Fruit fly (Drosophila melanogaster) whole organism, adult: Measurements from ENCODE around the gene CG5346.

Experiments
- CG11617 ChIP-seq: fragments of 200-800 bp; sonication (Bioruptor generic); optimal IDR thresholded peaks from 2 replicates; lab custom pipeline; 2017; ENCODE audit warnings: mild to moderate bottlenecking, missing biosample characterization, missing genetic modification reagents, missing genetic modification characterization
- CG12768 ChIP-seq: fragments of 200-800 bp; sonication (Bioruptor generic); optimal IDR thresholded peaks from 2 replicates; lab custom pipeline; 2017; ENCODE audit warnings: missing biosample characterization, missing genetic modification characterization, mild to moderate bottlenecking, moderate library complexity, missing genetic modification reagents
- CG14711 ChIP-seq: fragments of 200-800 bp; sonication (Bioruptor generic); optimal IDR thresholded peaks from 2 replicates; lab custom pipeline; 2018; ENCODE audit warnings: missing biosample characterization, mild to moderate bottlenecking, missing genetic modification characterization, moderate library complexity
- CG1620 ChIP-seq: fragments of 200-800 bp; sonication (Bioruptor generic); optimal IDR thresholded peaks from 2 replicates; lab custom pipeline; 2016; ENCODE audit warnings: missing biosample characterization, missing genetic modification characterization
- CG33017 ChIP-seq: fragments of 200-800 bp; sonication (Bioruptor generic); optimal IDR thresholded peaks from 2 replicates; lab custom pipeline; 2018; ENCODE audit warnings: missing biosample characterization, mild to moderate bottlenecking, missing genetic modification characterization, moderate library complexity
- CG5204 ChIP-seq: fragments of 200-800 bp; sonication (Bioruptor generic); optimal IDR thresholded peaks from 2 replicates; lab custom pipeline; 2016; ENCODE audit warnings: missing biosample characterization, missing genetic modification characterization
- CG7045 ChIP-seq: fragments of 200-800 bp; sonication (Bioruptor generic); optimal IDR thresholded peaks from 2 replicates; lab custom pipeline; 2017; ENCODE audit warnings: missing biosample characterization, mild to moderate bottlenecking, missing genetic modification characterization
- CG7101 ChIP-seq: fragments of 200-800 bp; sonication (Bioruptor generic); optimal IDR thresholded peaks from 2 replicates; lab custom pipeline; 2018; ENCODE audit warnings: missing biosample characterization, mild to moderate bottlenecking, missing genetic modification characterization, moderate library complexity
- Clk ChIP-seq: fragments of 200-800 bp; sonication (Bioruptor generic); optimal IDR thresholded peaks from 2 replicates; lab custom pipeline; 2017; ENCODE audit warnings: missing biosample characterization, missing genetic modification characterization
- Crg-1 ChIP-seq: fragments of 200-800 bp; sonication (Bioruptor generic); optimal IDR thresholded peaks from 2 replicates; lab custom pipeline; 2016; ENCODE audit warnings: missing biosample characterization, missing genetic modification characterization
- Hr96 ChIP-seq: fragments of 200-800 bp; sonication (Bioruptor generic); optimal IDR thresholded peaks from 2 replicates; lab custom pipeline; 2016; ENCODE audit warnings: missing biosample characterization, missing genetic modification characterization
- Mnt ChIP-seq: fragments of 200-800 bp; sonication (Bioruptor generic); optimal IDR thresholded peaks from 2 replicates; lab custom pipeline; 2016; ENCODE audit warnings: missing biosample characterization, mild to moderate bottlenecking, missing genetic modification characterization
- bab1 ChIP-seq: fragments of 200-800 bp; sonication (Bioruptor generic); optimal IDR thresholded peaks from 3 replicates; lab custom pipeline; 2019; ENCODE audit warnings: missing biosample characterization, mild to moderate bottlenecking, missing genetic modification characterization, moderate library complexity
- cic ChIP-seq: fragments of 200-800 bp; sonication (Bioruptor generic); optimal IDR thresholded peaks from 2 replicates; lab custom pipeline; 2017; ENCODE audit warnings: missing biosample characterization, mild to moderate bottlenecking, missing genetic modification characterization, moderate library complexity
- cnc ChIP-seq, 2 experiments: fragments of >200 bp; optimal IDR thresholded peaks; 2 replicates each; lab custom pipeline; 2017
- kay ChIP-seq: fragments of 200-800 bp; sonication (Bioruptor generic); peaks from one replicate; lab custom pipeline; 2016; ENCODE audit warnings: missing biosample characterization, missing genetic modification characterization, borderline replicate concordance
- ovo ChIP-seq: fragments of 200-800 bp; sonication (Bioruptor generic); optimal IDR thresholded peaks from 2 replicates; lab custom pipeline; 2016; ENCODE audit warnings: missing biosample characterization, missing genetic modification characterization
- pad ChIP-seq: fragments of 200-800 bp; sonication (Bioruptor generic); optimal IDR thresholded peaks from 3 replicates; lab custom pipeline; 2017; ENCODE audit warnings: missing biosample characterization, missing genetic modification characterization, mild to moderate bottlenecking, moderate library complexity, missing genetic modification reagents
- tj ChIP-seq: fragments of 200-800 bp; sonication (Bioruptor generic); optimal IDR thresholded peaks from 3 replicates; lab custom pipeline; 2017; ENCODE audit warnings: missing biosample characterization, mild to moderate bottlenecking, missing genetic modification characterization, moderate library complexity
- toe ChIP-seq: fragments of 200-800 bp; sonication (Bioruptor generic); optimal IDR thresholded peaks from 2 replicates; lab custom pipeline; 2016; ENCODE audit warnings: missing biosample characterization, missing genetic modification characterization

CG5346 gene

DNA sequence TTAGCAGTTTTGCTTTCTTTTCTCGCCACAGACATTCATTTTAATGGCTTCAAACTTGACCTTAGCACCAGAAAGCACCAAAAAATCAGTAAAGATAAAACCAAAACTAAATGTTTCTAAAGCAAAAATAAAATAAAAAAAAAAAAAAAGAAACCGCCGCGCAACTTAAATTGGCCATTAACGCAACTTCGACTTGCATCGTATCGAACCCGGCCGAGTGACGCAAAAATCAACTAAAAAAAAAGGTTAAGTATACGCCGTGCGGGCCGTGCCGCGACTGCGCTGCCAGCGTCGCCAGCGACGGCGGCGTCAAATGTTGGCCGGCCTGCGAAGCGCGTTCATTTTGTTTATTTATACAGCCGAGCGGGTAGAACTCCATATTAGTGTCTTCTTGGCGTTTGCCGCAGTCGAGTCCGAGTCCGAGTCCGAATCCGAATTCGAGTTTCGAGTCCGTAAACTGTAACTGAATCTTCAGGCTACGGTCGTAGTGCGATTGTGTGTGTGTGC, 21.9 kb upstream of the CG5346 start, which contains the start of gene bond:
TSS of gene bond (plus strand) at position 375 of the 507 bp plus-strand sequence.
- TF ChIP-seq tj (GFP tag; lab: Kevin White, UChicago) = peak; percentile 87
- no peak for TF ChIP-seq kay (GFP tag; lab: Kevin White, UChicago)

DNA sequence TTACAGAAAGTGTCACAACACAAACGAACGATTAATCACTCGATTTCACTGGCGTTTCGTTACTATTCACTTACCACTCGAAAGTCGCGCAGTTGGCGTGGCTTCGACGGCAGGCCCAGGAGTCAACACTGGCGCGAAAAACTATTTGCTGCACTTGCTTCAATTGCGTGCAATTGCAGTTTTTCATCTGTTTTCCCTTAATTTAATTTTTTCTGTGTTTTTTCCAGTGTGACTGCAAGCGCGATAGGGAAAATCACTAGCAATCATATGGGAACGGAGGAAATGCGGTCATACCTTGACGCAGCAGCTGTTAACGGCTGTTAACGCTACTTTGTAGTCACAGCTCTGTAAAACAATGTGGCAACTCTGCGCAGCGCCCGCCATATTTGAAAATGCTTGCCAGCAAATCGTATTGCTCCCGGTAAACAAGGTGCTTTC, 19.1 kb upstream of the CG5346 start, which contains the start of gene AdipoR:
TSS of gene AdipoR (minus strand) at position 262 of the 438 bp plus-strand sequence.
- TF ChIP-seq pad (no peak), CG1620 (peak; percentile 36), CG33017 (tag; lab: Kevin White, UChicago) (no peak), tj (GFP tag; lab: Kevin White, UChicago) (peak; percentile 50), toe (GFP tag; lab: Kevin White, UChicago) (no peak), Crg-1 (GFP tag; lab: Kevin White, UChicago) (no peak), CG11617 (GFP tag; lab: Kevin White, UChicago) (peak; percentile 52), bab1 (GFP tag; lab: Kevin White, UChicago) (peak; percentile 60), CG7101 (no peak), kay (GFP tag; lab: Kevin White, UChicago) (no peak), cic (GFP tag; lab: Kevin White, UChicago) (peak; percentile 33), CG7045 (GFP tag; lab: Kevin White, UChicago) (peak; percentile 26), ovo (GFP tag; lab: Kevin White, UChicago) (peak; percentile 56), CG5204 (GFP tag; lab: Kevin White, UChicago) (no peak), cnc (optimal IDR thresholded peaks at IDR 0.05; lab: Kevin White, UChicago) (no peak), Hr96 (GFP tag; lab: Kevin White, UChicago) (peak; percentile 48), CG14711 (tag; lab: Kevin White, UChicago) (no peak), Clk (GFP tag; lab: Kevin White, UChicago) (no peak), Mnt (peak; percentile 76), CG12768 (GFP tag; lab: Kevin White, UChicago) (peak; percentile 17)

DNA sequence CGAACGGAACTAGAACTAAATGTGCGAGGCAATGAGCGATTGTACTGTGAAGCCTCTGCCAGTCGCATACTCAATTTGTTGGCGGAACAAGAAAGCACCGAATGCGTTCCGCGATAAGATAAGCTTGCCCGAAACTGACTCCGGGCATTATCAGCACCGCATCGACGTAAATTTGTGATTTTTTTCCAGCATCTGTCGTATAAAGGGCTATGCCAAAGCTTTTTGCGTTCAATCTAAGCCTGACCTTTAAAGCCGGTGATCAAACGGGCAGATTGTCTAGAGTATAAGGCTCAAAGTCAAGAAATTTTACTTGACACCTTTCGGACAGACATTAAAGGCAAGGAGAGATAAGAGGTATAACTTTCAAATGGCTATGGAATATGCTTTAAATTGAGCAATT, 17.6 kb upstream of the CG5346 start:
- TF ChIP-seq cic (GFP tag; lab: Kevin White, UChicago) (peak; percentile 28), CG7045 (GFP tag; lab: Kevin White, UChicago) (no peak)

DNA sequence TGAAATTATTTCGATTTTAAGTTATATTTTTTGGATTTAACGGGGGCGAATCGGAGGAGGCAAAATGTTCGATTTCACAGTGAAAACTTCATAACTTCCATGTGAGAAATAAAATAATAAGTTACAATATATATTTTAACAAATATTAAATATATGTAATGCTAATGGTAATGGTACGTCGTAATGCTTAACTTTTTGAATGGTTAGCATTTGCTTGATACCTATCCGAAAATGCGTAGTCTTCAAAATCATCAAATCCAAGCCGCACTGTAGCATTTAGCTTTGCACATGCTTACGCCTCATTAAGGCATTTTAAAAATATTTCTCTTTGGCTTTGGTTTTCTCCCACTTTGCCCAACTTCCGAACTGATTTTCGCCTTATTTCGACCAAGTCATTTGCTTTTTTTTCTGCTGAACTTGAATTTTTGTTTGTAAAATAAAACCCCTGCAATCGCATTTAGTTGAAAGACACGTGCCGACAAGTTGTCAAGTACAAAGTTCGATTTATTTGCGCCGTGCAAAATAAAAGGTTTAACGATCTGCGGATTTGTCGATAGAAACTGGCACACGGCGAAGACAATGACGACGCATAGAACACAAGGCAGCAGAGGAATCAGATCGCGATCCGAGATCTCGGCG, 14.4 kb upstream of the CG5346 start:
- TF ChIP-seq bab1 (GFP tag; lab: Kevin White, UChicago) (peak; percentile 53), Mnt (peak; percentile 35), Crg-1 (GFP tag; lab: Kevin White, UChicago) (no peak), tj (GFP tag; lab: Kevin White, UChicago) (peak; percentile 92)

DNA sequence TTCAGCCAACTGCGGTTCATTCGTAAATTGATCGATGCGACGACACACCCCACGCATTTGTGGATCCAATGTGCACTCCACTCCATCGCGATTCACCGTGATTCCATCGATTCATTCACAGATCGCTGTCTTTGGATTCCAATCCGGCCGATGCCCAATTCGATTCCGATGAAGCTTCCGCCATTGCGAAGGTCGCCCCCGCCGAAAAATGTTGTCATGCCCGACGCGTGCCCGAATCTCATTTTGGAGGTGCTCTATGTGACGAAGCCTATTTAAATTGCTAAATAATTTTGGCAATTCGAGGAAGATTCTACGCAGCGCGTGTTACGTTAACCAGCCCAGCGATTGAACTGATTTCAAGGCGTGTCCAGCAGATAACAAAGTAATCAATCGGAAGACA, 12.2 kb upstream of the CG5346 start:
- TF ChIP-seq CG1620 = no peak
- no peak for TF ChIP-seq cic (GFP tag; lab: Kevin White, UChicago)
- no peak for TF ChIP-seq pad
- no peak for TF ChIP-seq CG7045 (GFP tag; lab: Kevin White, UChicago)
- TF ChIP-seq tj (GFP tag; lab: Kevin White, UChicago) = no peak
- TF ChIP-seq CG14711 (tag; lab: Kevin White, UChicago) = no peak
- TF ChIP-seq kay (GFP tag; lab: Kevin White, UChicago) = no peak
- no peak for TF ChIP-seq toe (GFP tag; lab: Kevin White, UChicago)
- TF ChIP-seq Clk (GFP tag; lab: Kevin White, UChicago) = no peak

DNA sequence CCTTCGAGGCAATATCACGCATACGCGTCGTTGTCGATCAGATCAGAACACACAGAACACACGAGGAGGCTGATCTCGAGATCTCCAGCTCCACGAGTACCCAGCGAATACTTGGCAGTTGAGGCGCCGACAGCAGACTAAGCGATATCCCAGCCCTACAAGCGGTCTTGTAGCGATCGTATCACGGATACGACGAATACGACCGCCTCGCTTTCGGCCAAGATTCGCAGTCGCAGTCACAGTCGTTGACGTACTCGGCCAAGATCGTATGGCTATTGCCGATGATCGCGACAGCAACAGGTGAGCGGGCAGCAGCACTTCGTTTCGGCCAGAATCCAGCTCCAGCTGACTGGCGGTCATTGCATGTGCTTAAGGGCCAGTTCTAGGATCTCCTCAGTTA, 11.3 kb upstream of the CG5346 start, which contains the start of gene CG5326:
TSS of gene CG5326 (minus strand) at position 158 of the 400 bp plus-strand sequence.
- TF ChIP-seq tj (GFP tag; lab: Kevin White, UChicago) (peak; percentile 76), toe (GFP tag; lab: Kevin White, UChicago) (no peak), CG7101 (no peak), kay (GFP tag; lab: Kevin White, UChicago) (no peak)

DNA sequence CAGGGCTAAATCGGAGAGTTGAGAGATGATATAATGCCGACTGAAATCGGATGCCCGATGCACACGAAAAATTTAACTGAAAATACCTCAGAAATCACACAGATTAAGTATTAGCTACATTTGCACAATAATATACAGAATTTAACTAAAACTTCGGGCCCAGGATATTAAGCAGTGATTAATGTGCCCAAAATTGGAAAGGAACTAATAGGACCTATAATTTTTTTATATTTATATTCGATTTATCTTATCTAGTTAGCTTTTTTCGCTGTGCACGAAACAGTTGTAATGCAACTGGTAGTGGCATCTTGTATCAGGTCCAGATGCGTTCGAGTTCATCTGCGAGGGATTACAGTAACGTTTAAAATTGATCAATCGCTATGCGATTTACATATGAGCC, 10.4 kb upstream of the CG5346 start:
- TF ChIP-seq toe (GFP tag; lab: Kevin White, UChicago) (no peak), Mnt (no peak)
